Worm (Caenorhabditis elegans) whole organism, L2 larva: Measurements from ENCODE around the gene ZK488.6.

Source experiments
- C34F6.9 ChIP-seq: fragments of 150-350 bp; optimal IDR thresholded peaks from 2 replicates; lab custom pipeline; 2014; ENCODE audit warnings: missing biosample characterization, missing genetic modification characterization
- aly-2 ChIP-seq: fragments of 150-350 bp; optimal IDR thresholded peaks from 2 replicates; lab custom pipeline; 2014; ENCODE audit warnings: missing biosample characterization, missing genetic modification characterization
- blmp-1 ChIP-seq: sonication (generic microtip); optimal IDR thresholded peaks from 2 replicates; lab custom pipeline; 2017; ENCODE audit warnings: missing genetic modification characterization, mild to moderate bottlenecking, missing compliant biosample characterization, antibody characterized with exemption, moderate library complexity; ENCODE audit not compliant: insufficient read depth
- fos-1 ChIP-seq: fragments of 150-350 bp; optimal IDR thresholded peaks from 2 replicates; lab custom pipeline; 2014; ENCODE audit warnings: missing biosample characterization, missing genetic modification characterization
- lsy-2 ChIP-seq, 2 experiments: fragments of 150-350 bp in 1 of 2; sonication (generic microtip) in 1 of 2; optimal IDR thresholded peaks; 2 replicates each; lab custom pipeline; 2014 to 2017; ENCODE audit warnings: missing biosample characterization in 2 of 2, missing genetic modification characterization in 2 of 2
- nhr-11 ChIP-seq: fragments of 150-350 bp; optimal IDR thresholded peaks from 2 replicates; lab custom pipeline; 2014; ENCODE audit warnings: missing biosample characterization, missing genetic modification characterization
- nhr-237 ChIP-seq: fragments of 150-350 bp; optimal IDR thresholded peaks from 2 replicates; lab custom pipeline; 2014; ENCODE audit warnings: missing biosample characterization, missing genetic modification characterization
- unc-62 ChIP-seq: fragments of 150-350 bp; optimal IDR thresholded peaks from 2 replicates; lab custom pipeline; 2014; ENCODE audit warnings: missing biosample characterization, missing genetic modification reagents, missing genetic modification characterization

ce11 chrV:592959-593358 is 2.7 kb downstream of the ZK488.6 start, which contains the start of gene ZK488.5:
- TF ChIP-seq nhr-237 (tag; lab: Kevin White, UChicago): no peak
- TF ChIP-seq nhr-11 (tag; lab: Kevin White, UChicago): no peak
- no peak for TF ChIP-seq aly-2 (tag; lab: Kevin White, UChicago)
- no peak for TF ChIP-seq fos-1 (tag; lab: Kevin White, UChicago)
- no peak for TF ChIP-seq unc-62 (GFP tag; lab: Kevin White, UChicago)
- no peak for TF ChIP-seq C34F6.9
- no peak for TF ChIP-seq lsy-2 (tag; optimal IDR thresholded peaks at IDR 0.05; lab: Kevin White, UChicago)
- TF ChIP-seq blmp-1 (tag; lab: Kevin White, UChicago): no peak
